Worm (Caenorhabditis elegans) whole organism, late embryonic: Measurements from ENCODE around the gene egli-1.

Experiments used
- C08G9.2 ChIP-seq: sonication (generic microtip); optimal IDR thresholded peaks from 2 replicates; lab custom pipeline; 2016; ENCODE audit warnings: mild to moderate bottlenecking, missing genetic modification characterization, moderate library complexity, missing compliant biosample characterization
- C38D4.7 ChIP-seq: fragments of 200-800 bp; sonication (Bioruptor generic); optimal IDR thresholded peaks from 2 replicates; lab custom pipeline; 2018; ENCODE audit warnings: mild to moderate bottlenecking, missing genetic modification characterization, moderate library complexity, missing compliant biosample characterization
- F13H6.1 ChIP-seq: sonication (generic microtip); optimal IDR thresholded peaks from 2 replicates; lab custom pipeline; 2016; ENCODE audit warnings: missing genetic modification characterization, missing compliant biosample characterization
- K02D7.2 ChIP-seq: sonication (generic microtip); optimal IDR thresholded peaks from 2 replicates; lab custom pipeline; 2017; ENCODE audit warnings: mild to moderate bottlenecking, missing genetic modification characterization, missing compliant biosample characterization
- K09A11.1 ChIP-seq: sonication (generic microtip); optimal IDR thresholded peaks from 2 replicates; lab custom pipeline; 2017; ENCODE audit warnings: antibody characterized with exemption, mild to moderate bottlenecking, missing genetic modification characterization, missing compliant biosample characterization; ENCODE audit not compliant: insufficient read depth
- T23F11.4 ChIP-seq: fragments of 200-800 bp; sonication (Bioruptor generic); optimal IDR thresholded peaks from 2 replicates; lab custom pipeline; 2018; ENCODE audit warnings: mild to moderate bottlenecking, missing genetic modification characterization, missing compliant biosample characterization
- ahr-1 ChIP-seq: sonication (generic microtip); optimal IDR thresholded peaks from 2 replicates; lab custom pipeline; 2016; ENCODE audit warnings: missing genetic modification characterization, missing compliant biosample characterization
- ceh-14 ChIP-seq: sonication (generic microtip); optimal IDR thresholded peaks from 2 replicates; lab custom pipeline; 2016; ENCODE audit warnings: missing genotype, missing genetic modification characterization, missing compliant biosample characterization
- ceh-22 ChIP-seq: sonication (generic microtip); optimal IDR thresholded peaks from 2 replicates; lab custom pipeline; 2017; ENCODE audit warnings: missing biosample characterization, missing genetic modification characterization
- ceh-30 ChIP-seq: fragments of 150-350 bp; optimal IDR thresholded peaks from 2 replicates; lab custom pipeline; 2014; ENCODE audit warnings: missing biosample characterization, missing genetic modification characterization
- ceh-9 ChIP-seq: sonication (generic microtip); optimal IDR thresholded peaks from 2 replicates; lab custom pipeline; 2016; ENCODE audit warnings: mild to moderate bottlenecking, missing genetic modification characterization, inconsistent platforms, missing compliant biosample characterization
- che-1 ChIP-seq: sonication (generic microtip); optimal IDR thresholded peaks from 2 replicates; lab custom pipeline; 2016; ENCODE audit warnings: mild to moderate bottlenecking, missing genetic modification characterization, missing compliant biosample characterization
- dmd-4 ChIP-seq: sonication (generic microtip); optimal IDR thresholded peaks from 2 replicates; lab custom pipeline; 2016; ENCODE audit warnings: borderline replicate concordance, missing genetic modification characterization, missing compliant biosample characterization
- dve-1 ChIP-seq: sonication (generic microtip); optimal IDR thresholded peaks from 2 replicates; lab custom pipeline; 2017; ENCODE audit warnings: antibody characterized with exemption, mild to moderate bottlenecking, missing genetic modification characterization, missing compliant biosample characterization
- elt-2 ChIP-seq: sonication (generic microtip); optimal IDR thresholded peaks from 2 replicates; lab custom pipeline; 2016; ENCODE audit warnings: missing genetic modification reagents, missing genetic modification characterization, missing compliant biosample characterization
- fkh-10 ChIP-seq: fragments of 150-350 bp; optimal IDR thresholded peaks from 2 replicates; lab custom pipeline; 2014; ENCODE audit warnings: missing biosample characterization, missing genetic modification reagents, missing genetic modification characterization
- fkh-6 ChIP-seq: sonication (generic microtip); optimal IDR thresholded peaks from 2 replicates; lab custom pipeline; 2016; ENCODE audit warnings: missing genetic modification characterization, missing compliant biosample characterization
- gmeb-2 ChIP-seq: sonication (generic microtip); optimal IDR thresholded peaks from 2 replicates; lab custom pipeline; 2016; ENCODE audit warnings: missing genetic modification characterization, inconsistent platforms, missing compliant biosample characterization
- hlh-13 ChIP-seq: fragments of 200-800 bp; sonication (Bioruptor generic); optimal IDR thresholded peaks from 2 replicates; lab custom pipeline; 2018; ENCODE audit warnings: mild to moderate bottlenecking, missing genetic modification characterization, missing compliant biosample characterization
- hlh-15 ChIP-seq: sonication (generic microtip); optimal IDR thresholded peaks from 2 replicates; lab custom pipeline; 2016; ENCODE audit warnings: missing genetic modification characterization, missing compliant biosample characterization
- hlh-6 ChIP-seq: sonication (generic microtip); optimal IDR thresholded peaks from 2 replicates; lab custom pipeline; 2016; ENCODE audit warnings: missing genotype, missing genetic modification characterization, missing compliant biosample characterization
- hlh-8 ChIP-seq: sonication (generic microtip); optimal IDR thresholded peaks from 2 replicates; lab custom pipeline; 2016; ENCODE audit warnings: missing genotype, missing genetic modification characterization, missing compliant biosample characterization
- lim-6 ChIP-seq: sonication (generic microtip); optimal IDR thresholded peaks from 2 replicates; lab custom pipeline; 2016; ENCODE audit warnings: missing genetic modification characterization, missing compliant biosample characterization
- mec-3 ChIP-seq: sonication (generic microtip); optimal IDR thresholded peaks from 2 replicates; lab custom pipeline; 2016; ENCODE audit warnings: borderline replicate concordance, missing genetic modification characterization, missing compliant biosample characterization
- npax-4 ChIP-seq: sonication (generic microtip); optimal IDR thresholded peaks from 2 replicates; lab custom pipeline; 2016; ENCODE audit warnings: missing genetic modification characterization, missing compliant biosample characterization
- pax-1 ChIP-seq: fragments of 150-350 bp; optimal IDR thresholded peaks from 2 replicates; lab custom pipeline; 2014; ENCODE audit warnings: missing biosample characterization, missing genetic modification characterization
- pha-2 ChIP-seq: sonication (generic microtip); optimal IDR thresholded peaks from 2 replicates; lab custom pipeline; 2017; ENCODE audit warnings: mild to moderate bottlenecking, missing genetic modification characterization, missing compliant biosample characterization
- pha-4 ChIP-seq: fragments of 150-350 bp; optimal IDR thresholded peaks from 2 replicates; lab custom pipeline; 2018; ENCODE audit warnings: missing biosample characterization, missing genetic modification reagents, missing genetic modification characterization
- sox-2 ChIP-seq: fragments of 200-800 bp; sonication (Bioruptor generic); IDR thresholded peaks from 2 replicates; pipeline ENCODE4 v1.3.6; 2022; ENCODE audit warnings: missing genetic modification reagents, missing genetic modification characterization, missing compliant biosample characterization
- tbx-2 ChIP-seq: sonication (generic microtip); optimal IDR thresholded peaks from 2 replicates; lab custom pipeline; 2016; ENCODE audit warnings: missing genetic modification characterization, missing compliant biosample characterization
- unc-42 ChIP-seq: sonication (generic microtip); optimal IDR thresholded peaks from 2 replicates; lab custom pipeline; 2016; ENCODE audit warnings: missing genotype, missing genetic modification characterization, missing compliant biosample characterization
- unc-55 ChIP-seq: sonication (generic microtip); optimal IDR thresholded peaks from 2 replicates; lab custom pipeline; 2017; ENCODE audit warnings: missing biosample characterization, missing genetic modification reagents, missing genetic modification characterization
- unc-86 ChIP-seq: sonication (generic microtip); optimal IDR thresholded peaks from 2 replicates; lab custom pipeline; 2016; ENCODE audit warnings: missing genetic modification characterization, missing compliant biosample characterization
- zip-5 ChIP-seq: sonication (generic microtip); optimal IDR thresholded peaks from 2 replicates; lab custom pipeline; 2016; ENCODE audit warnings: missing genetic modification characterization, missing compliant biosample characterization

egli-1 gene

ce11 chrII:9279016-9279415 lies 44.7 kb upstream of the egli-1 start:
- TF ChIP-seq ceh-30 = no peak
- no peak for TF ChIP-seq K09A11.1 (tag; lab: Kevin White, UChicago)
- no peak for TF ChIP-seq pha-2
- no peak for TF ChIP-seq che-1 (tag; lab: Kevin White, UChicago)
- no peak for TF ChIP-seq pax-1 (tag; lab: Kevin White, UChicago)

ce11 chrII:9280048-9280772 lies 43.5 kb upstream of the egli-1 start, which contains the start of gene gldi-3:
Gene gldi-3, minus strand, starts transcription at chrII:9280098.
- TF ChIP-seq elt-2 (tag; lab: Kevin White, UChicago) (no peak), ceh-14 (tag; lab: Kevin White, UChicago) (no peak), npax-4 (tag; lab: Kevin White, UChicago) (no peak), mec-3 (tag; lab: Kevin White, UChicago) (no peak), unc-86 (tag; lab: Kevin White, UChicago) (no peak), hlh-6 (no peak), che-1 (tag; lab: Kevin White, UChicago) (no peak), fkh-10 (no peak), ahr-1 (tag; lab: Kevin White, UChicago) (no peak), hlh-13 (GFP tag; lab: Kevin White, UChicago) (no peak), F13H6.1 (tag; lab: Kevin White, UChicago) (no peak), lim-6 (tag; lab: Kevin White, UChicago) (no peak), T23F11.4 (GFP tag; lab: Kevin White, UChicago) (no peak), unc-55 (GFP tag; lab: Kevin White, UChicago) (no peak), sox-2 (GFP tag; lab: Robert Waterston, UW) (no peak), gmeb-2 (tag; lab: Kevin White, UChicago) (no peak), tbx-2 (tag; lab: Kevin White, UChicago) (no peak)

- TF ChIP-seq dve-1 (tag; lab: Kevin White, UChicago) (no peak), npax-4 (tag; lab: Kevin White, UChicago) (no peak), hlh-8 (no peak), K02D7.2 (tag; lab: Kevin White, UChicago) (no peak), fkh-10 (no peak), K09A11.1 (tag; lab: Kevin White, UChicago) (no peak), unc-55 (GFP tag; lab: Kevin White, UChicago) (no peak), ceh-9 (tag; lab: Kevin White, UChicago) (no peak), ceh-14 (tag; lab: Kevin White, UChicago) (no peak), C38D4.7 (GFP tag; lab: Kevin White, UChicago) (no peak), hlh-15 (no peak), ceh-22 (tag; lab: Kevin White, UChicago) (no peak), zip-5 (tag; lab: Kevin White, UChicago) (no peak), C08G9.2 (tag; lab: Kevin White, UChicago) (no peak), fkh-6 (tag; lab: Kevin White, UChicago) (no peak), dmd-4 (tag; lab: Kevin White, UChicago) (no peak)
Measured at ce11 chrII:9280846-9281245, 42.9 kb upstream of the egli-1 start.

DNA sequence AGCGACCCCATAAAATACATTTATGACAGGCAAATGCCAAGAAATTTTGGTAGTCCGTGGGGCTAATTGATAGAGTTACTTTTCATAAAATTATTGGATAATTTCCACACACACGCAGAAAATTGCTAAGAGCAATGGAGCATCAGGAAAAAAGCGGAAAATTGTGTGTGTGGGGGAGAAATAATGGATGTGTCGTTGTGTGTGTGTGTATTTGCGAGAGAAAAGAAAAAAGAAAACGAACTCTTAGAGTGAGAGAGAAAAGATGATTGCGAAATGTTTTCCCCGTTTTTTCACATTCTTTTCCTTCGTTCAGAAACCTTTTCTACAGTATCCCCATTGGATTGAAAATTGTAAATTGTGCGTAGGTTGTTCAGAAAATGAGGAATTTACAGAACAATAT lies 42.2 kb upstream of the egli-1 start:
- no peak for TF ChIP-seq pha-4 (tag; lab: Kevin White, UChicago)
- peak; percentile 15 for TF ChIP-seq unc-42
